Worm (Caenorhabditis elegans) whole organism, L1 larva: ENCODE measurements around the gene irld-55.
A peak's percentile ranks its signal among the peaks of the same experiment; 100 is the strongest.

Source experiments
- efl-1 ChIP-seq, 4 experiments: fragments of 150-350 bp; optimal IDR thresholded peaks in 3 of 4; peaks in 1 of 4; 1 replicate in 1 of 4; 2 replicates in 3 of 4; lab custom pipeline; 2014; ENCODE audit warnings: missing biosample characterization in 2 of 4, missing genetic modification characterization in 2 of 4, missing genetic modification reagents in 2 of 4
- nhr-77 ChIP-seq: fragments of 150-350 bp; optimal IDR thresholded peaks from 2 replicates; lab custom pipeline; 2014; ENCODE audit warnings: missing biosample characterization, missing genetic modification characterization

ce11 chrIV:13989875-13990274 is 30.1 kb upstream of the irld-55 start:
- TF ChIP-seq efl-1 (optimal IDR thresholded peaks at IDR 0.05; lab: Kevin White, UChicago) (no peak), efl-1 (GFP tag; optimal IDR thresholded peaks at IDR 0.05 in 1 of 2; lab: Kevin White, UChicago) (peak in 1 of 2 experiments; percentile 40), nhr-77 (tag; lab: Kevin White, UChicago) (no peak)
